Fruit fly (Drosophila melanogaster) whole organism, embryonic: Measurements from ENCODE around the gene RluA-1.

ENCODE experiments used
- B-H2 ChIP-seq: fragments of 200-800 bp; sonication (Bioruptor generic); optimal IDR thresholded peaks from 2 replicates; lab custom pipeline; 2018; ENCODE audit warnings: missing biosample characterization, mild to moderate bottlenecking, missing genetic modification characterization
- Bteb2 ChIP-seq: fragments of 200-800 bp; sonication (Bioruptor generic); optimal IDR thresholded peaks from 2 replicates; lab custom pipeline; 2016; ENCODE audit warnings: missing biosample characterization, missing genetic modification characterization
- CG1024 ChIP-seq: fragments of 200-800 bp; sonication (Bioruptor generic); IDR thresholded peaks from 2 replicates; pipeline ENCODE4 v1.3.6; 2022; ENCODE audit warnings: missing biosample characterization, missing genetic modification characterization
- CG12299 ChIP-seq: fragments of 200-800 bp; sonication (Bioruptor generic); optimal IDR thresholded peaks from 2 replicates; lab custom pipeline; 2018; ENCODE audit warnings: missing biosample characterization, mild to moderate bottlenecking, missing genetic modification characterization
- CG13775 ChIP-seq: fragments of 200-800 bp; sonication (Bioruptor generic); optimal IDR thresholded peaks from 3 replicates; lab custom pipeline; 2017; ENCODE audit warnings: missing biosample characterization, mild to moderate bottlenecking, missing genetic modification characterization
- CG13894 ChIP-seq: fragments of 200-800 bp; sonication (Bioruptor generic); optimal IDR thresholded peaks from 3 replicates; lab custom pipeline; 2018; ENCODE audit warnings: missing biosample characterization, mild to moderate bottlenecking, missing genetic modification characterization, moderate library complexity
- CG14014 ChIP-seq: fragments of 200-800 bp; sonication (Bioruptor generic); IDR thresholded peaks from 2 replicates; pipeline ENCODE4 v1.3.6; 2022; ENCODE audit warnings: missing biosample characterization, missing genetic modification characterization
- CG14860 ChIP-seq: fragments of 200-800 bp; sonication (Bioruptor generic); IDR thresholded peaks from 3 replicates; pipeline ENCODE4 v1.3.6; 2022; ENCODE audit warnings: missing biosample characterization, missing genetic modification characterization; ENCODE audit not compliant: partially characterized antibody
- CG17186 ChIP-seq: fragments of 200-800 bp; sonication (Bioruptor generic); optimal IDR thresholded peaks from 3 replicates; lab custom pipeline; 2017; ENCODE audit warnings: missing biosample characterization, missing genetic modification reagents, missing genetic modification characterization
- CG18764 ChIP-seq: fragments of 200-800 bp; sonication (Bioruptor generic); optimal IDR thresholded peaks from 3 replicates; lab custom pipeline; 2016; ENCODE audit warnings: missing biosample characterization, missing genetic modification characterization
- CG2120 ChIP-seq: fragments of 200-800 bp; sonication (Bioruptor generic); optimal IDR thresholded peaks from 3 replicates; lab custom pipeline; 2016; ENCODE audit warnings: missing biosample characterization, missing genetic modification characterization
- CG3995 ChIP-seq: fragments of 200-800 bp; sonication (Bioruptor generic); optimal IDR thresholded peaks from 3 replicates; lab custom pipeline; 2016; ENCODE audit warnings: missing biosample characterization, missing genetic modification characterization
- CG6813 ChIP-seq: fragments of 200-800 bp; sonication (Bioruptor generic); optimal IDR thresholded peaks from 2 replicates; lab custom pipeline; 2017; ENCODE audit warnings: missing biosample characterization, missing genetic modification characterization, mild to moderate bottlenecking, moderate library complexity, missing genetic modification reagents
- CHES-1-like ChIP-seq: fragments of 200-800 bp; sonication (Bioruptor generic); optimal IDR thresholded peaks from 2 replicates; lab custom pipeline; 2016; ENCODE audit warnings: missing biosample characterization, missing genetic modification characterization
- CTCF ChIP-seq: fragments of 200-800 bp; sonication (Bioruptor generic); optimal IDR thresholded peaks from 2 replicates; lab custom pipeline; 2017; ENCODE audit warnings: missing biosample characterization, mild to moderate bottlenecking, missing genetic modification characterization, moderate library complexity
- Chrac-16 ChIP-seq: fragments of 200-800 bp; sonication (Bioruptor generic); optimal IDR thresholded peaks from 3 replicates; lab custom pipeline; 2016; ENCODE audit warnings: missing biosample characterization, missing genetic modification characterization
- CoRest ChIP-seq: fragments of 200-800 bp; sonication (Bioruptor generic); optimal IDR thresholded peaks from 3 replicates; lab custom pipeline; 2018; ENCODE audit warnings: missing biosample characterization, mild to moderate bottlenecking, missing genetic modification characterization, moderate library complexity
- D19B ChIP-seq: fragments of 200-800 bp; sonication (Bioruptor generic); optimal IDR thresholded peaks from 2 replicates; lab custom pipeline; 2017; ENCODE audit warnings: missing biosample characterization, mild to moderate bottlenecking, missing genetic modification characterization
- Dip2 ChIP-seq: fragments of 200-800 bp; sonication (Bioruptor generic); IDR thresholded peaks from 2 replicates; pipeline ENCODE4 v1.3.6; 2022; ENCODE audit warnings: missing biosample characterization, missing genetic modification characterization
- Doc3 ChIP-seq: fragments of 200-800 bp; sonication (Bioruptor generic); IDR thresholded peaks from 3 replicates; pipeline ENCODE4 v1.3.6; 2022; ENCODE audit warnings: missing biosample characterization, missing genetic modification characterization; ENCODE audit not compliant: partially characterized antibody
- Dref ChIP-seq: fragments of 200-800 bp; sonication (Bioruptor generic); IDR thresholded peaks from 2 replicates; pipeline ENCODE4 v1.3.6; 2022; ENCODE audit warnings: missing biosample characterization, missing genetic modification characterization
- E2f2 ChIP-seq: fragments of 200-800 bp; sonication (Bioruptor generic); IDR thresholded peaks from 2 replicates; pipeline ENCODE4 v1.3.6; 2022; ENCODE audit warnings: missing biosample characterization, missing genetic modification characterization
- Eip74EF ChIP-seq, 2 experiments: fragments of 200-800 bp in 1 of 2; fragments of >200 bp in 1 of 2; sonication (Bioruptor generic) in 1 of 2; optimal IDR thresholded peaks; 2 replicates each; lab custom pipeline; 2017 to 2019; ENCODE audit warnings: missing biosample characterization in 2 of 2, missing genetic modification characterization in 2 of 2, mild to moderate bottlenecking in 1 of 2, moderate library complexity in 1 of 2
- Ets97D ChIP-seq: fragments of 200-800 bp; sonication (Bioruptor generic); optimal IDR thresholded peaks from 3 replicates; lab custom pipeline; 2016; ENCODE audit warnings: missing biosample characterization, missing genetic modification characterization
- Fer1 ChIP-seq: fragments of 200-800 bp; sonication (Bioruptor generic); optimal IDR thresholded peaks from 2 replicates; lab custom pipeline; 2017; ENCODE audit warnings: missing biosample characterization, mild to moderate bottlenecking, missing genetic modification characterization
- Gug ChIP-seq: fragments of 200-800 bp; sonication (Bioruptor generic); IDR thresholded peaks from 4 replicates; pipeline ENCODE4 v1.3.6; 2022; ENCODE audit warnings: missing biosample characterization, missing genetic modification characterization
- Hr3 ChIP-seq: fragments of 200-800 bp; sonication (Bioruptor generic); optimal IDR thresholded peaks from 3 replicates; lab custom pipeline; 2016; ENCODE audit warnings: missing biosample characterization, missing genetic modification characterization
- MESR4 ChIP-seq: fragments of 200-800 bp; sonication (Bioruptor generic); optimal IDR thresholded peaks from 2 replicates; lab custom pipeline; 2018; ENCODE audit warnings: missing biosample characterization, mild to moderate bottlenecking, missing genetic modification characterization, moderate library complexity
- Rfx ChIP-seq: fragments of 200-800 bp; sonication (Bioruptor generic); IDR thresholded peaks from 2 replicates; pipeline ENCODE4 v1.3.6; 2022; ENCODE audit warnings: missing biosample characterization, missing genetic modification characterization
- Sox102F ChIP-seq: fragments of 200-800 bp; sonication (Bioruptor generic); optimal IDR thresholded peaks from 2 replicates; lab custom pipeline; 2018; ENCODE audit warnings: missing biosample characterization, mild to moderate bottlenecking, missing genetic modification characterization, moderate library complexity
- YL-1 ChIP-seq: fragments of 200-800 bp; sonication (Bioruptor generic); optimal IDR thresholded peaks from 3 replicates; lab custom pipeline; 2017; ENCODE audit warnings: missing biosample characterization, mild to moderate bottlenecking, missing genetic modification characterization
- abd-A ChIP-seq: fragments of 200-800 bp; sonication (Bioruptor generic); optimal IDR thresholded peaks from 3 replicates; lab custom pipeline; 2019; ENCODE audit warnings: missing biosample characterization, mild to moderate bottlenecking, missing genetic modification characterization, moderate library complexity
- ato ChIP-seq: fragments of 200-800 bp; sonication (Bioruptor generic); IDR thresholded peaks from 2 replicates; pipeline ENCODE4 v1.3.6; 2022; ENCODE audit warnings: missing biosample characterization, missing genetic modification characterization; ENCODE audit not compliant: partially characterized antibody
- bab2 ChIP-seq: fragments of 200-800 bp; sonication (Bioruptor generic); optimal IDR thresholded peaks from 2 replicates; lab custom pipeline; 2016; ENCODE audit warnings: missing biosample characterization, missing genetic modification characterization
- eyg ChIP-seq: fragments of 200-800 bp; sonication (Bioruptor generic); optimal IDR thresholded peaks from 3 replicates; lab custom pipeline; 2016; ENCODE audit warnings: missing biosample characterization, missing genetic modification characterization
- gro ChIP-seq: fragments of 200-800 bp; sonication (Bioruptor generic); optimal IDR thresholded peaks from 2 replicates; lab custom pipeline; 2016; ENCODE audit warnings: missing biosample characterization, missing genetic modification characterization
- inv ChIP-seq: fragments of 200-800 bp; sonication (Bioruptor generic); IDR thresholded peaks from 2 replicates; pipeline ENCODE4 v1.3.6; 2022; ENCODE audit warnings: missing biosample characterization, missing genetic modification characterization; ENCODE audit not compliant: partially characterized antibody
- kay ChIP-seq: fragments of 200-800 bp; sonication (Bioruptor generic); optimal IDR thresholded peaks from 2 replicates; lab custom pipeline; 2016; ENCODE audit warnings: missing biosample characterization, missing genetic modification characterization
- mld ChIP-seq: fragments of 200-800 bp; sonication (Bioruptor generic); IDR thresholded peaks from 3 replicates; pipeline ENCODE4 v1.3.6; 2022; ENCODE audit warnings: missing biosample characterization, missing genetic modification characterization; ENCODE audit not compliant: partially characterized antibody
- onecut ChIP-seq: fragments of 200-800 bp; sonication (Bioruptor generic); IDR thresholded peaks from 2 replicates; pipeline ENCODE4 v1.3.6; 2022; ENCODE audit warnings: missing biosample characterization, missing genetic modification characterization
- pfk ChIP-seq: fragments of 200-800 bp; sonication (Bioruptor generic); optimal IDR thresholded peaks from 2 replicates; lab custom pipeline; 2018; ENCODE audit warnings: missing biosample characterization, mild to moderate bottlenecking, missing genetic modification characterization, moderate library complexity
- pum ChIP-seq: fragments of 200-800 bp; sonication (Bioruptor generic); optimal IDR thresholded peaks from 2 replicates; lab custom pipeline; 2016; ENCODE audit warnings: missing biosample characterization, missing genetic modification characterization
- rib ChIP-seq: fragments of 200-800 bp; sonication (Bioruptor generic); IDR thresholded peaks from 2 replicates; pipeline ENCODE4 v1.3.6; 2022; ENCODE audit warnings: missing biosample characterization, missing genetic modification characterization
- sna ChIP-seq: fragments of 200-800 bp; sonication (Bioruptor generic); IDR thresholded peaks from 2 replicates; pipeline ENCODE4 v1.3.6; 2022; ENCODE audit warnings: missing biosample characterization, missing genetic modification characterization; ENCODE audit not compliant: partially characterized antibody
- sob ChIP-seq: fragments of 200-800 bp; sonication (Bioruptor generic); IDR thresholded peaks from 2 replicates; pipeline ENCODE4 v1.3.6; 2022; ENCODE audit warnings: missing biosample characterization, missing genetic modification characterization
- sug ChIP-seq: fragments of 200-800 bp; optimal IDR thresholded peaks from 2 replicates; lab custom pipeline; 2019; ENCODE audit warnings: missing biosample characterization, mild to moderate bottlenecking, missing genetic modification characterization, moderate library complexity
- tin ChIP-seq: fragments of 200-800 bp; sonication (Bioruptor generic); optimal IDR thresholded peaks from 3 replicates; lab custom pipeline; 2016; ENCODE audit warnings: missing biosample characterization, missing genetic modification characterization
- tna ChIP-seq: fragments of 200-800 bp; sonication (Bioruptor generic); IDR thresholded peaks from 2 replicates; pipeline ENCODE4 v1.3.6; 2022; ENCODE audit warnings: missing biosample characterization, missing genetic modification characterization; ENCODE audit not compliant: partially characterized antibody
- twi ChIP-seq: fragments of 200-800 bp; optimal IDR thresholded peaks from 2 replicates; lab custom pipeline; 2019; ENCODE audit warnings: missing biosample characterization, mild to moderate bottlenecking, missing genetic modification characterization, moderate library complexity
- zen2 ChIP-seq: fragments of 200-800 bp; sonication (Bioruptor generic); IDR thresholded peaks from 3 replicates; pipeline ENCODE4 v1.3.6; 2022; ENCODE audit warnings: missing biosample characterization, missing genetic modification characterization; ENCODE audit not compliant: partially characterized antibody
- zfh2 ChIP-seq: fragments of 200-800 bp; sonication (Bioruptor generic); optimal IDR thresholded peaks from 2 replicates; lab custom pipeline; 2016; ENCODE audit warnings: missing biosample characterization, missing genetic modification characterization

Gene RluA-1

DNA sequence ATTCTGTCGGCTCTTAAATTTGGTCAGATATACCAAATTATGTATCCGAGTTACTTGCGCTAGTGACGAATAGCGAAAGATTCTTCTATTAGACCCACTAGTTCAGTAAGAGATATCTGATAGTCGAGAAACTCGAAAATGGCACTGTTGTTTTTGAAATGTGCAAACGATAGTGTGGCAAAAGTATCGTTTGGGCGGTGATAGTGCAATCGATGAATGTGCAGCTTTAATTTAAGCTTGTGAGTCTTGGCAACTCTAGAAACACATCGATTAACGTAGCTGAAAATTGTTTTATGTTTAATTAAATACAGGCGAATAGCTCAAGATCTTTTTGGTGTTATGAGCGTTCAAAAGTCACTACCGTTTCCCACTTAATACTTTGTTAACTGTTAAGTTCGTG is 36.8 kb downstream of the RluA-1 start, which contains the start of gene STUB1 (continued):
- TF ChIP-seq D19B (GFP tag; lab: Kevin White, UChicago) (no peak), onecut (GFP tag; lab: Robert Waterston, UW) (peak; percentile 51), Eip74EF (GFP tag; optimal IDR thresholded peaks at IDR 0.05; lab: Kevin White, UChicago) (no peak), CG18764 (GFP tag; lab: Kevin White, UChicago) (no peak), CG6813 (GFP tag; lab: Kevin White, UChicago) (no peak), abd-A (no peak), rib (GFP tag; lab: Robert Waterston, UW) (peak; percentile 42; the same call in 1 of the 2 replicates), MESR4 (peak; percentile 46), bab2 (GFP tag; lab: Kevin White, UChicago) (no peak), Fer1 (GFP tag; lab: Kevin White, UChicago) (peak; percentile 26), Ets97D (GFP tag; lab: Kevin White, UChicago) (peak; percentile 42), Doc3 (GFP tag; lab: Robert Waterston, UW) (peak; percentile 97), mld (GFP tag; lab: Robert Waterston, UW) (peak; percentile 98), CG2120 (GFP tag; lab: Kevin White, UChicago) (peak; percentile 54), CG17186 (GFP tag; lab: Kevin White, UChicago) (peak; percentile 63), CG13894 (tag; lab: Kevin White, UChicago) (no peak), CG1024 (GFP tag; lab: Robert Waterston, UW) (no peak), Bteb2 (GFP tag; lab: Kevin White, UChicago) (peak; percentile 2), sob (peak; percentile 61), ato (GFP tag; lab: Robert Waterston, UW) (peak; percentile 93), Hr3 (GFP tag; lab: Kevin White, UChicago) (no peak), gro (GFP tag; lab: Kevin White, UChicago) (peak; percentile 30), tna (GFP tag; lab: Robert Waterston, UW) (peak; percentile 97), sna (GFP tag; lab: Robert Waterston, UW) (peak; percentile 96), Rfx (GFP tag; lab: Robert Waterston, UW) (peak; percentile 61), Dip2 (GFP tag; lab: Robert Waterston, UW) (no peak), kay (GFP tag; lab: Kevin White, UChicago) (no peak), CHES-1-like (GFP tag; lab: Kevin White, UChicago) (peak; percentile 43), zfh2 (GFP tag; lab: Kevin White, UChicago) (peak; percentile 57), CTCF (GFP tag; lab: Kevin White, UChicago) (no peak), CG12299 (no peak), tin (GFP tag; lab: Kevin White, UChicago) (no peak), YL-1 (peak; percentile 43), CG13775 (GFP tag; lab: Kevin White, UChicago) (no peak), eyg (GFP tag; lab: Kevin White, UChicago) (no peak), pum (peak; percentile 8), CoRest (tag; lab: Kevin White, UChicago) (peak; percentile 28), Dref (GFP tag; lab: Robert Waterston, UW) (peak; percentile 94), inv (GFP tag; lab: Robert Waterston, UW) (peak; percentile 99), zen2 (GFP tag; lab: Robert Waterston, UW) (peak; percentile 99), sug (tag; lab: Kevin White, UChicago) (peak; percentile 35), Sox102F (GFP tag; lab: Kevin White, UChicago) (no peak), Gug (GFP tag; lab: Robert Waterston, UW) (peak; percentile 57; the same call in 1 of the 4 replicates), Chrac-16 (GFP tag; lab: Kevin White, UChicago) (peak; percentile 22), CG3995 (GFP tag; lab: Kevin White, UChicago) (peak; percentile 59), B-H2 (GFP tag; lab: Kevin White, UChicago) (peak; percentile 52), twi (no peak), E2f2 (peak; percentile 87), CG14014 (0 out of 2 replicates have a peak, but pooled peaks have one; percentile 14), pfk (GFP tag; lab: Kevin White, UChicago) (peak; percentile 50), CG14860 (GFP tag; lab: Robert Waterston, UW) (peak; percentile 99)
